Fruit fly (Drosophila melanogaster) whole organism, adult: ENCODE measurements around the gene PMP34.

Source experiments
- CG11617 ChIP-seq: fragments of 200-800 bp; sonication (Bioruptor generic); optimal IDR thresholded peaks from 2 replicates; lab custom pipeline; 2017; ENCODE audit warnings: mild to moderate bottlenecking, missing biosample characterization, missing genetic modification reagents, missing genetic modification characterization
- CG12768 ChIP-seq: fragments of 200-800 bp; sonication (Bioruptor generic); optimal IDR thresholded peaks from 2 replicates; lab custom pipeline; 2017; ENCODE audit warnings: missing biosample characterization, missing genetic modification characterization, mild to moderate bottlenecking, moderate library complexity, missing genetic modification reagents
- CG14711 ChIP-seq: fragments of 200-800 bp; sonication (Bioruptor generic); optimal IDR thresholded peaks from 2 replicates; lab custom pipeline; 2018; ENCODE audit warnings: missing biosample characterization, mild to moderate bottlenecking, missing genetic modification characterization, moderate library complexity
- CG33017 ChIP-seq: fragments of 200-800 bp; sonication (Bioruptor generic); optimal IDR thresholded peaks from 2 replicates; lab custom pipeline; 2018; ENCODE audit warnings: missing biosample characterization, mild to moderate bottlenecking, missing genetic modification characterization, moderate library complexity
- CG7101 ChIP-seq: fragments of 200-800 bp; sonication (Bioruptor generic); optimal IDR thresholded peaks from 2 replicates; lab custom pipeline; 2018; ENCODE audit warnings: missing biosample characterization, mild to moderate bottlenecking, missing genetic modification characterization, moderate library complexity
- Mnt ChIP-seq: fragments of 200-800 bp; sonication (Bioruptor generic); optimal IDR thresholded peaks from 2 replicates; lab custom pipeline; 2016; ENCODE audit warnings: missing biosample characterization, mild to moderate bottlenecking, missing genetic modification characterization
- bab1 ChIP-seq: fragments of 200-800 bp; sonication (Bioruptor generic); optimal IDR thresholded peaks from 3 replicates; lab custom pipeline; 2019; ENCODE audit warnings: missing biosample characterization, mild to moderate bottlenecking, missing genetic modification characterization, moderate library complexity
- kay ChIP-seq: fragments of 200-800 bp; sonication (Bioruptor generic); peaks from one replicate; lab custom pipeline; 2016; ENCODE audit warnings: missing biosample characterization, missing genetic modification characterization, borderline replicate concordance

DNA sequence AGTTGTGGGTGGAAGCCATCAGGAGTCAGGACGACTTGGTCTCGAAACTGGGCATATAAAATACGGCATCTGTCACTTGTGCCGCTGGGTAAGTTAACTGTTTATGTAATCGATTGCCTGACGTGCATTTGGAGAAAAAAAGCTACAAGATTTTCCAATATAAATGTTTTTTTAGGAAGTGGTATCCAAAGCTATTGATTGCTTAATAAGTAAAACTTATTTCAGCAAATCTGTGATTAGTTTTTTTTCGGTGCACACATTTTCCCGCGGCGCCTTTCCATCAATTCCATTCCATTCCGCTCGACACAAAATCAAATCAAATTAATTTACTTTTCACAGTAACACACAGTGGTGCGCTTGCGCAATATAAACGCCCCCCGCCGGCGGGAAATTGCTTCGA lies 21.0 kb downstream of the PMP34 start:
- no peak for TF ChIP-seq CG33017 (tag; lab: Kevin White, UChicago)
- TF ChIP-seq CG14711 (tag; lab: Kevin White, UChicago): no peak
- TF ChIP-seq Mnt (GFP tag; lab: Kevin White, UChicago): no peak
- no peak for TF ChIP-seq CG11617 (GFP tag; lab: Kevin White, UChicago)
- no peak for TF ChIP-seq bab1 (GFP tag; lab: Kevin White, UChicago)
- TF ChIP-seq CG12768 (GFP tag; lab: Kevin White, UChicago): no peak
- TF ChIP-seq CG7101 (tag; lab: Kevin White, UChicago): no peak
- no peak for TF ChIP-seq kay (GFP tag; lab: Kevin White, UChicago)
